Fruit fly (Drosophila melanogaster): ENCODE results near the gene CG14200.

The CG14200 gene

dm6 chrX:19497782-19498440 is 2.6 kb downstream of the CG14200 start (continued):
- TF ChIP-seq CG4318 (GFP tag; optimal IDR thresholded peaks at IDR 0.05) (no peak), CG11902 (GFP tag; optimal IDR thresholded peaks at IDR 0.05) (no peak), CG31627 (GFP tag; optimal IDR thresholded peaks at IDR 0.05) (peak; percentile 14), fd59A (GFP tag; optimal IDR thresholded peaks at IDR 0.05) (no peak), Ets21C (GFP tag; optimal IDR thresholded peaks at IDR 0.05) (no peak), Sox14 (GFP tag; optimal IDR thresholded peaks at IDR 0.05) (no peak), CG8119 (GFP tag; IDR thresholded peaks at IDR 0.05) (no peak), CG6163 (GFP tag; IDR thresholded peaks at IDR 0.05) (peak; percentile 48; the same call in 2 of the 3 replicates), Eip75B (GFP tag; optimal IDR thresholded peaks at IDR 0.05) (no peak), CG16779 (tag; optimal IDR thresholded peaks at IDR 0.05) (peak; percentile 14), achi (GFP tag; optimal IDR thresholded peaks at IDR 0.05) (no peak), Ets96B (tag; optimal IDR thresholded peaks at IDR 0.05) (no peak), dsx (GFP tag; optimal IDR thresholded peaks at IDR 0.05; ENCODE audit: poor library complexity, severe bottlenecking) (no peak), CG34406 (GFP tag; optimal IDR thresholded peaks at IDR 0.05) (no peak), CG8632 (GFP tag; optimal IDR thresholded peaks at IDR 0.05) (peak; percentile 22)

dm6 chrX:19498755-19499321 is 3.5 kb downstream of the CG14200 start:
- no peak for TF ChIP-seq CG8632 (GFP tag; optimal IDR thresholded peaks at IDR 0.05)
- 0 out of 3 replicates have a peak, but pooled peaks have one; percentile 32 for TF ChIP-seq CG6163 (GFP tag; IDR thresholded peaks at IDR 0.05)
- TF ChIP-seq spab (GFP tag; optimal IDR thresholded peaks at IDR 0.05), result no peak
- TF ChIP-seq Sox102F (GFP tag; optimal IDR thresholded peaks at IDR 0.05), result no peak
- no peak for TF ChIP-seq Ets21C (GFP tag; optimal IDR thresholded peaks at IDR 0.05)
- TF ChIP-seq topi (GFP tag; optimal IDR thresholded peaks at IDR 0.05), result no peak
- no peak for TF ChIP-seq CG11762 (GFP tag; optimal IDR thresholded peaks at IDR 0.05; ENCODE audit: insufficient read depth)
- peak; percentile 2 for TF ChIP-seq Eip78C (GFP tag)
- no peak for TF ChIP-seq CG9139 (GFP tag; optimal IDR thresholded peaks at IDR 0.05)
- no peak for TF ChIP-seq vri (GFP tag; optimal IDR thresholded peaks at IDR 0.05)
- no peak for TF ChIP-seq esn (GFP tag; optimal IDR thresholded peaks at IDR 0.05)

DNA sequence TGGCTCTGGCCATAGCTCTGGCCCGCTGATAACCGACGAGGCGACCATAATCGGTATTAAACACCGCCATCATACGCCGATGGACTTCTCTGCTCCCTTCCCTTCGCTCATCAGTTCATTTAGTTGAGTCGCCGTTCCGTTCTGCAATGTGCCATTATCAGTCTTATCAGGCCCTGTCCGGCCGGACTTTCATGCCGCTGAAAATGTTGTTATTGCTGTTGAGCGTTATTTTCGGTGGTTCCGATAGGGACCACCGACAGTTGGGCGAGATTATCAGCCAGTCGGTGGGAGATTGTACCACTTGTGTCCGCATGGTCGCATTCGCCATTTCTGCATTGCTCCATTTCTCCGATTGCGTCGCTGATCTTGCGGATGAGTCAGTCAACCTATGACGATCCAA is 6.0 kb downstream of the CG14200 start:
- TF ChIP-seq vri (GFP tag; optimal IDR thresholded peaks at IDR 0.05) (peak; percentile 34), Hr4 (GFP tag; optimal IDR thresholded peaks at IDR 0.05) (no peak), svp (GFP tag) (peak; percentile 95)

DNA sequence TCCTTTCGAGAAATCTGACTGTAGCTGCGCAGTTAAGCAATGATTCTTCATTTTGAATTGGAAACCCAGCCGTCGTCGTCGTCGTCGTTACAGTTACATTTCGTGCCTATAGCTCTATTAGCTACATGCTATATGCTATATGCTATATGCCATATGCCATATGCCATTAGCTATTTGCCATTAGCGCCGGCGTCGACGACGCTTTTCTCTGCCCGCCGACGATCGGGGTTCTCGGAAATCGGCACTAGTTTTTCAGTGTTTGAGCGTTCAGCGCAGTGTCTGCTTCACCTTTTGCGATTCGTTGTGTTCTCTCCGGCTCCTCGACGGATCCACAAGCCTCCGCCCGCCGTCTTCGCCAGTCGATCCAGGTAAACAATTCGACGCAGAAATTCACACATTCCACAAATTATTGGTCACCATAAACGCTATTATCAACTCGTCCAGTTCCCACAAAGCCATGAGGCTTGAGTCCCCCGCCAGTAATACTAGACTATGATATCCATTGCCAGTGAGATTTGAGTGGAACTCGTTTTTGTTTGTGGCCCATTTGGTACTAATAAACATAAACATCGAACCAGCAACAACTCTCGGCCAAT is 9.0 kb downstream of the CG14200 start:
- TF ChIP-seq CG34406 (GFP tag; optimal IDR thresholded peaks at IDR 0.05) (no peak), Blimp-1 (GFP tag; optimal IDR thresholded peaks at IDR 0.05) (no peak), vri (GFP tag; optimal IDR thresholded peaks at IDR 0.05) (no peak), CG11762 (GFP tag; optimal IDR thresholded peaks at IDR 0.05; ENCODE audit: insufficient read depth) (no peak), Smox (GFP tag; optimal IDR thresholded peaks at IDR 0.05) (no peak), Sox14 (GFP tag; optimal IDR thresholded peaks at IDR 0.05) (no peak), CG8632 (GFP tag; optimal IDR thresholded peaks at IDR 0.05) (no peak), Hr38 (GFP tag; optimal IDR thresholded peaks at IDR 0.05) (no peak), Ets21C (GFP tag; optimal IDR thresholded peaks at IDR 0.05) (no peak), ss (GFP tag; optimal IDR thresholded peaks at IDR 0.05) (no peak), dac (GFP tag; optimal IDR thresholded peaks at IDR 0.05) (no peak), topi (GFP tag; optimal IDR thresholded peaks at IDR 0.05) (no peak), fd85E (GFP tag; optimal IDR thresholded peaks at IDR 0.05) (no peak), Ets96B (tag; optimal IDR thresholded peaks at IDR 0.05) (no peak), CG10631 (GFP tag; optimal IDR thresholded peaks at IDR 0.05) (no peak), CG6276 (GFP tag; optimal IDR thresholded peaks at IDR 0.05) (no peak), CG11294 (GFP tag; IDR thresholded peaks at IDR 0.05) (no peak), CG3919 (GFP tag; optimal IDR thresholded peaks at IDR 0.05) (no peak), Sox102F (GFP tag; optimal IDR thresholded peaks at IDR 0.05) (no peak)

Measured in whole organism, prepupa.